Worm (Caenorhabditis elegans) whole organism, L4/young adult: ENCODE measurements around the gene dpy-22.

ENCODE experiments used
- W03F9.2 ChIP-seq: fragments of 150-350 bp; optimal IDR thresholded peaks from 2 replicates; lab custom pipeline; 2014; ENCODE audit warnings: missing biosample characterization, missing genetic modification characterization
- him-1 ChIP-seq: sonication (generic microtip); optimal IDR thresholded peaks from 2 replicates; lab custom pipeline; 2016; ENCODE audit warnings: missing genotype, missing genetic modification reagents, missing genetic modification characterization, missing compliant biosample characterization

ce11 chrX:9789110-9789509, 33.0 kb downstream of the dpy-22 start, which contains the start of gene F36G3.1:
- TF ChIP-seq him-1 (tag; lab: Kevin White, UChicago) (no peak), W03F9.2 (tag; lab: Kevin White, UChicago) (no peak)
